Worm (Caenorhabditis elegans): Measurements from ENCODE around the gene C54E10.6.

DNA sequence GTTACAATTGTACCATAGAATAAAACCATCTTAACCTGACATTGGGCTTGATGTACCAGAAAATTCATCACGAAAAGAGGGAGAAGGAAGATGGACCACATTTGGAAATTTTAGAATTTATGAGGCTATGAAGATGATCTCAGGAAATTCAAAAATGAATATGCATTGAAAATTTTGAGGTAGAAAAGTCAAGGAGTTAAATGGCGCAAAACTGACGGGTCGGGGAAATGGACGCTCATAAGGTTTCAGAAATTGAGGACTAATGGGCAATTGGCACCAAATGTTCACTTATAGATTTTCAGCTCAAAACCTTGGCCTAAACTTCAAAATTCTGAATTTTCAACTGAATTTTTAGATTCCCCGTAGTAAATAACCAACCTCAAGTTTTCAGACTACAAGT is 37.9 kb downstream of the C54E10.6 start, which contains the start of gene clec-255:
- no peak for TF ChIP-seq pha-4 (GFP tag; IDR thresholded peaks at IDR 0.05)
- TF ChIP-seq pha-4 (tag; optimal IDR thresholded peaks at IDR 0.05) = no peak
- TF ChIP-seq lin-13 (GFP tag; optimal IDR thresholded peaks at IDR 0.05) = no peak
- no peak for TF ChIP-seq skn-1 (tag; optimal IDR thresholded peaks at IDR 0.05)
- TF ChIP-seq ceh-82 (tag; optimal IDR thresholded peaks at IDR 0.05) = no peak
- no peak for TF ChIP-seq mdl-1 (tag; optimal IDR thresholded peaks at IDR 0.05)
- TF ChIP-seq nhr-76 (tag; optimal IDR thresholded peaks at IDR 0.05) = no peak
- TF ChIP-seq php-3 (GFP tag; IDR thresholded peaks at IDR 0.05) = no peak
- no peak for TF ChIP-seq ceh-28 (tag; optimal IDR thresholded peaks at IDR 0.05)
- TF ChIP-seq R02D3.7 (tag; optimal IDR thresholded peaks at IDR 0.05) = no peak
- TF ChIP-seq nhr-28 (tag; optimal IDR thresholded peaks at IDR 0.05) = no peak
- TF ChIP-seq vab-7 (GFP tag; IDR thresholded peaks at IDR 0.05) = no peak
- no peak for TF ChIP-seq nhr-237 (tag; optimal IDR thresholded peaks at IDR 0.05)
- no peak for TF ChIP-seq zag-1 (tag; optimal IDR thresholded peaks at IDR 0.05)

Measured in whole organism, L4 larva.